Fruit fly (Drosophila melanogaster) whole organism, embryonic: ENCODE measurements around the gene CG43894.

Source experiments
- B-H1 ChIP-seq: fragments of 200-800 bp; sonication (Bioruptor generic); IDR thresholded peaks from 3 replicates; pipeline ENCODE4 v1.3.6; 2022; ENCODE audit warnings: missing biosample characterization, missing genetic modification characterization
- Blimp-1 ChIP-seq: fragments of 200-800 bp; sonication (Bioruptor generic); optimal IDR thresholded peaks from 3 replicates; lab custom pipeline; 2018; ENCODE audit warnings: missing biosample characterization, missing genetic modification characterization, mild to moderate bottlenecking, moderate library complexity, missing genetic modification reagents
- CG10959 ChIP-seq: fragments of 200-800 bp; sonication (Bioruptor generic); IDR thresholded peaks from 2 replicates; pipeline ENCODE4 v1.3.6; 2022; ENCODE audit warnings: missing biosample characterization, missing genetic modification characterization
- CG11504 ChIP-seq: fragments of 200-800 bp; sonication (Bioruptor generic); optimal IDR thresholded peaks from 3 replicates; lab custom pipeline; 2019; ENCODE audit warnings: missing biosample characterization, mild to moderate bottlenecking, missing genetic modification characterization, moderate library complexity
- CG11560 ChIP-seq: fragments of 200-800 bp; sonication (Bioruptor generic); IDR thresholded peaks from 3 replicates; pipeline ENCODE4 v1.3.6; 2022; ENCODE audit warnings: missing biosample characterization, missing genetic modification characterization
- CG12236 ChIP-seq: fragments of 200-800 bp; sonication (Bioruptor generic); optimal IDR thresholded peaks from 2 replicates; lab custom pipeline; 2016; ENCODE audit warnings: missing biosample characterization, missing genetic modification characterization
- CG13296 ChIP-seq: fragments of 200-800 bp; sonication (Bioruptor generic); optimal IDR thresholded peaks from 3 replicates; lab custom pipeline; 2018; ENCODE audit warnings: missing biosample characterization, mild to moderate bottlenecking, missing genetic modification characterization
- CG14965 ChIP-seq: fragments of 200-800 bp; sonication (Bioruptor generic); optimal IDR thresholded peaks from 2 replicates; lab custom pipeline; 2016; ENCODE audit warnings: missing biosample characterization, missing genetic modification characterization, borderline replicate concordance
- CG15073 ChIP-seq: fragments of 200-800 bp; sonication (Bioruptor generic); optimal IDR thresholded peaks from 2 replicates; lab custom pipeline; 2016; ENCODE audit warnings: missing biosample characterization, missing genetic modification characterization
- CG1603 ChIP-seq: fragments of 200-800 bp; sonication (Bioruptor generic); optimal IDR thresholded peaks from 2 replicates; lab custom pipeline; 2019; ENCODE audit warnings: missing biosample characterization, mild to moderate bottlenecking, missing genetic modification characterization, moderate library complexity
- CG1647 ChIP-seq: fragments of 200-800 bp; sonication (Bioruptor generic); optimal IDR thresholded peaks from 3 replicates; lab custom pipeline; 2016; ENCODE audit warnings: missing biosample characterization, missing genetic modification characterization
- CG17328 ChIP-seq: fragments of 200-800 bp; sonication (Bioruptor generic); IDR thresholded peaks from 2 replicates; pipeline ENCODE4 v1.3.6; 2022; ENCODE audit warnings: missing biosample characterization, missing genetic modification characterization
- CG34376 ChIP-seq: fragments of 200-800 bp; sonication (Bioruptor generic); optimal IDR thresholded peaks from 2 replicates; lab custom pipeline; 2018; ENCODE audit warnings: missing biosample characterization, mild to moderate bottlenecking, missing genetic modification characterization
- CG4360 ChIP-seq: fragments of 200-800 bp; sonication (Bioruptor generic); IDR thresholded peaks from 2 replicates; pipeline ENCODE4 v1.3.6; 2022; ENCODE audit warnings: missing biosample characterization, missing genetic modification characterization
- CG4424 ChIP-seq: fragments of 200-800 bp; sonication (Bioruptor generic); optimal IDR thresholded peaks from 3 replicates; lab custom pipeline; 2016; ENCODE audit warnings: missing biosample characterization, missing genetic modification characterization
- CG5180 ChIP-seq: fragments of 200-800 bp; sonication (Bioruptor generic); optimal IDR thresholded peaks from 3 replicates; lab custom pipeline; 2017; ENCODE audit warnings: missing biosample characterization, missing genetic modification characterization, mild to moderate bottlenecking, moderate library complexity, missing genetic modification reagents
- CG6765 ChIP-seq: fragments of 200-800 bp; sonication (Bioruptor generic); optimal IDR thresholded peaks from 3 replicates; lab custom pipeline; 2017; ENCODE audit warnings: missing biosample characterization, mild to moderate bottlenecking, missing genetic modification characterization
- Chrac-16 ChIP-seq: fragments of 200-800 bp; sonication (Bioruptor generic); optimal IDR thresholded peaks from 3 replicates; lab custom pipeline; 2016; ENCODE audit warnings: missing biosample characterization, missing genetic modification characterization
- CoRest ChIP-seq: fragments of 200-800 bp; sonication (Bioruptor generic); optimal IDR thresholded peaks from 3 replicates; lab custom pipeline; 2018; ENCODE audit warnings: missing biosample characterization, mild to moderate bottlenecking, missing genetic modification characterization, moderate library complexity
- ERR ChIP-seq: fragments of 200-800 bp; sonication (Bioruptor generic); optimal IDR thresholded peaks from 2 replicates; lab custom pipeline; 2016; ENCODE audit warnings: missing biosample characterization, missing genetic modification characterization
- GATAe ChIP-seq: fragments of 200-800 bp; sonication (Bioruptor generic); conservative IDR thresholded peaks from 2 replicates; pipeline ENCODE4 v1.3.6; 2022; ENCODE audit warnings: missing biosample characterization, missing genetic modification characterization
- Gsc ChIP-seq: fragments of 200-800 bp; sonication (Bioruptor generic); IDR thresholded peaks from 2 replicates; pipeline ENCODE4 v1.3.6; 2022; ENCODE audit warnings: missing biosample characterization, missing genetic modification characterization
- Gug ChIP-seq: fragments of 200-800 bp; sonication (Bioruptor generic); IDR thresholded peaks from 4 replicates; pipeline ENCODE4 v1.3.6; 2022; ENCODE audit warnings: missing biosample characterization, missing genetic modification characterization
- Hey ChIP-seq: fragments of 200-800 bp; sonication (Bioruptor generic); optimal IDR thresholded peaks from 3 replicates; lab custom pipeline; 2018; ENCODE audit warnings: missing biosample characterization, mild to moderate bottlenecking, missing genetic modification characterization
- Hr39 ChIP-seq: fragments of >200 bp; optimal IDR thresholded peaks from 2 replicates; lab custom pipeline; 2017
- Lim3 ChIP-seq: fragments of 200-800 bp; sonication (Bioruptor generic); IDR thresholded peaks from 2 replicates; pipeline ENCODE4 v1.3.6; 2022; ENCODE audit warnings: missing biosample characterization, missing genetic modification characterization
- Mad ChIP-seq: fragments of 200-800 bp; sonication (Bioruptor generic); optimal IDR thresholded peaks from 2 replicates; lab custom pipeline; 2016; ENCODE audit warnings: missing biosample characterization, missing genetic modification characterization
- Ptx1 ChIP-seq: fragments of 200-800 bp; sonication (Bioruptor generic); IDR thresholded peaks from 2 replicates; pipeline ENCODE4 v1.3.6; 2022; ENCODE audit warnings: missing biosample characterization, missing genetic modification characterization
- Xrp1 ChIP-seq: fragments of 200-800 bp; sonication (Bioruptor generic); IDR thresholded peaks from 2 replicates; pipeline ENCODE4 v1.3.6; 2022; ENCODE audit warnings: missing biosample characterization, missing genetic modification characterization
- YL-1 ChIP-seq: fragments of 200-800 bp; sonication (Bioruptor generic); optimal IDR thresholded peaks from 3 replicates; lab custom pipeline; 2017; ENCODE audit warnings: missing biosample characterization, mild to moderate bottlenecking, missing genetic modification characterization
- amos ChIP-seq: fragments of 200-800 bp; sonication (Bioruptor generic); IDR thresholded peaks from 2 replicates; pipeline ENCODE4 v1.3.6; 2022; ENCODE audit warnings: missing biosample characterization, missing genetic modification characterization; ENCODE audit not compliant: partially characterized antibody
- bcd ChIP-seq: fragments of 200-800 bp; sonication (Bioruptor generic); optimal IDR thresholded peaks from 2 replicates; lab custom pipeline; 2017; ENCODE audit warnings: missing biosample characterization, mild to moderate bottlenecking, missing genetic modification characterization
- bsh ChIP-seq, 2 experiments: fragments of 200-800 bp; sonication (Bioruptor generic); optimal IDR thresholded peaks; 2 replicates each; lab custom pipeline; 2017 to 2018; ENCODE audit warnings: mild to moderate bottlenecking in 2 of 2, missing biosample characterization in 2 of 2, missing genetic modification characterization in 2 of 2, moderate library complexity in 1 of 2
- btn ChIP-seq: fragments of 200-800 bp; sonication (Bioruptor generic); optimal IDR thresholded peaks from 2 replicates; lab custom pipeline; 2016; ENCODE audit warnings: missing biosample characterization, missing genetic modification characterization
- cas ChIP-seq: fragments of 200-800 bp; sonication (Bioruptor generic); IDR thresholded peaks from 2 replicates; pipeline ENCODE4 v1.3.6; 2022; ENCODE audit warnings: missing biosample characterization, missing genetic modification characterization
- chinmo ChIP-seq: fragments of 200-800 bp; sonication (Bioruptor generic); IDR thresholded peaks from 4 replicates; pipeline ENCODE4 v1.3.6; 2022; ENCODE audit warnings: missing biosample characterization, missing genetic modification characterization; ENCODE audit not compliant: partially characterized antibody
- dmrt11E ChIP-seq: fragments of 200-800 bp; sonication (Bioruptor generic); optimal IDR thresholded peaks from 3 replicates; lab custom pipeline; 2018; ENCODE audit warnings: missing biosample characterization, mild to moderate bottlenecking, missing genetic modification characterization, moderate library complexity
- hbn ChIP-seq: fragments of 200-800 bp; sonication (Bioruptor generic); IDR thresholded peaks from 2 replicates; pipeline ENCODE4 v1.3.6; 2022; ENCODE audit warnings: missing biosample characterization, missing genetic modification characterization; ENCODE audit not compliant: partially characterized antibody
- insv ChIP-seq, 2 experiments: fragments of 200-800 bp; sonication (Bioruptor generic); optimal IDR thresholded peaks; 3 replicates each; lab custom pipeline; 2016 to 2018; ENCODE audit warnings: missing biosample characterization in 2 of 2, missing genetic modification characterization in 2 of 2
- inv ChIP-seq: fragments of 200-800 bp; sonication (Bioruptor generic); IDR thresholded peaks from 2 replicates; pipeline ENCODE4 v1.3.6; 2022; ENCODE audit warnings: missing biosample characterization, missing genetic modification characterization; ENCODE audit not compliant: partially characterized antibody
- kah ChIP-seq: fragments of 200-800 bp; sonication (Bioruptor generic); optimal IDR thresholded peaks from 2 replicates; lab custom pipeline; 2018; ENCODE audit warnings: missing biosample characterization, mild to moderate bottlenecking, missing genetic modification characterization
- mam ChIP-seq: fragments of 200-800 bp; sonication (Bioruptor generic); optimal IDR thresholded peaks from 3 replicates; lab custom pipeline; 2016; ENCODE audit warnings: missing biosample characterization, missing genetic modification characterization
- nerfin-2 ChIP-seq: fragments of 200-800 bp; sonication (Bioruptor generic); IDR thresholded peaks from 2 replicates; pipeline ENCODE4 v1.3.6; 2022; ENCODE audit warnings: missing biosample characterization, missing genetic modification characterization; ENCODE audit not compliant: partially characterized antibody
- pb ChIP-seq: fragments of 200-800 bp; sonication (Bioruptor generic); optimal IDR thresholded peaks from 3 replicates; lab custom pipeline; 2016; ENCODE audit warnings: missing biosample characterization, missing genetic modification characterization
- sens-2 ChIP-seq: fragments of 200-800 bp; sonication (Bioruptor generic); IDR thresholded peaks from 2 replicates; pipeline ENCODE4 v1.3.6; 2022; ENCODE audit warnings: missing biosample characterization, missing genetic modification characterization
- tap ChIP-seq: fragments of 200-800 bp; optimal IDR thresholded peaks from 3 replicates; lab custom pipeline; 2019; ENCODE audit warnings: missing biosample characterization, mild to moderate bottlenecking, missing genetic modification characterization, moderate library complexity
- tll ChIP-seq, 2 experiments: fragments of 200-800 bp in 1 of 2; fragments of >200 bp in 1 of 2; sonication (Bioruptor generic) in 1 of 2; optimal IDR thresholded peaks; 2 replicates each; lab custom pipeline; 2017 to 2019; ENCODE audit warnings: missing biosample characterization in 2 of 2, missing genetic modification characterization in 2 of 2, mild to moderate bottlenecking in 1 of 2, moderate library complexity in 1 of 2
- trh ChIP-seq: fragments of 200-800 bp; sonication (Bioruptor generic); optimal IDR thresholded peaks from 2 replicates; lab custom pipeline; 2016; ENCODE audit warnings: missing biosample characterization, missing genetic modification characterization
- unpg ChIP-seq: fragments of 200-800 bp; sonication (Bioruptor generic); optimal IDR thresholded peaks from 3 replicates; lab custom pipeline; 2018; ENCODE audit warnings: missing biosample characterization, mild to moderate bottlenecking, missing genetic modification characterization, moderate library complexity

Gene CG43894

dm6 chr3L:12913609-12914266 is 24.2 kb downstream of the CG43894 start, which contains the start of gene CG32115 (continued):
- TF ChIP-seq Chrac-16 (peak; percentile 93), kah (GFP tag; lab: Kevin White, UChicago) (peak; percentile 70), cas (peak; percentile 94), Ptx1 (GFP tag; lab: Robert Waterston, UW) (peak; percentile 96), CG4360 (GFP tag; lab: Robert Waterston, UW) (peak; percentile 48; the same call in 1 of the 2 replicates), CG6765 (peak; percentile 85), CG17328 (peak; percentile 91), CoRest (tag; lab: Kevin White, UChicago) (peak; percentile 97), bsh (GFP tag; optimal IDR thresholded peaks at IDR 0.05; lab: Kevin White, UChicago) (peak in 1 of 2 experiments; percentile 95), Xrp1 (GFP tag; lab: Robert Waterston, UW) (peak; percentile 95), tll (GFP tag; optimal IDR thresholded peaks at IDR 0.05; lab: Kevin White, UChicago) (no peak), amos (no peak), Hr39 (lab: Kevin White, UChicago) (no peak), Mad (GFP tag; lab: Kevin White, UChicago) (peak; percentile 83), hbn (GFP tag; lab: Robert Waterston, UW) (no peak), CG15073 (peak; percentile 17), CG13296 (GFP tag; lab: Kevin White, UChicago) (peak; percentile 93), CG34376 (GFP tag; lab: Kevin White, UChicago) (peak; percentile 88), chinmo (GFP tag; lab: Robert Waterston, UW) (no peak), CG4424 (GFP tag; lab: Kevin White, UChicago) (peak; percentile 91), CG1603 (tag; lab: Kevin White, UChicago) (peak; percentile 96), CG14965 (peak; percentile 54), CG11504 (tag; lab: Kevin White, UChicago) (peak; percentile 94), CG1647 (GFP tag; lab: Kevin White, UChicago) (peak; percentile 91), tap (tag; lab: Kevin White, UChicago) (peak; percentile 92), YL-1 (GFP tag; lab: Kevin White, UChicago) (peak; percentile 41), pb (GFP tag; lab: Kevin White, UChicago) (peak; percentile 76), ERR (peak; percentile 89), Blimp-1 (peak; percentile 89), CG5180 (peak; percentile 64), Hey (tag; lab: Kevin White, UChicago) (peak; percentile 74), Gsc (GFP tag; lab: Robert Waterston, UW) (peak; percentile 80), Lim3 (peak; percentile 80), unpg (GFP tag; lab: Kevin White, UChicago) (peak; percentile 96), dmrt11E (peak; percentile 82), bcd (GFP tag; lab: Kevin White, UChicago) (peak; percentile 94), CG10959 (GFP tag; lab: Robert Waterston, UW) (peak; percentile 64), CG12236 (GFP tag; lab: Kevin White, UChicago) (peak; percentile 65), insv (GFP tag; optimal IDR thresholded peaks at IDR 0.05; lab: Kevin White, UChicago) (no peak), GATAe (peak; percentile 98), B-H1 (GFP tag; lab: Robert Waterston, UW) (peak; percentile 93), nerfin-2 (no peak), inv (GFP tag; lab: Robert Waterston, UW) (no peak), trh (GFP tag; lab: Kevin White, UChicago) (peak; percentile 85), CG11560 (peak; percentile 82), sens-2 (GFP tag; lab: Robert Waterston, UW) (peak; percentile 79; the same call in 1 of the 2 replicates), Gug (GFP tag; lab: Robert Waterston, UW) (peak; percentile 86; the same call in 3 of the 4 replicates), mam (GFP tag; lab: Kevin White, UChicago) (peak; percentile 98), btn (GFP tag; lab: Kevin White, UChicago) (peak; percentile 35)
